Fruit fly (Drosophila melanogaster) whole organism, embryonic: ENCODE data around the gene Cwc25.

Source experiments
- Asciz ChIP-seq: fragments of 200-800 bp; sonication (Bioruptor generic); optimal IDR thresholded peaks from 2 replicates; lab custom pipeline; 2017; ENCODE audit warnings: missing biosample characterization, mild to moderate bottlenecking, missing genetic modification characterization, missing genetic modification reagents
- Blimp-1 ChIP-seq: fragments of 200-800 bp; sonication (Bioruptor generic); optimal IDR thresholded peaks from 3 replicates; lab custom pipeline; 2018; ENCODE audit warnings: missing biosample characterization, missing genetic modification characterization, mild to moderate bottlenecking, moderate library complexity, missing genetic modification reagents
- CG1024 ChIP-seq: fragments of 200-800 bp; sonication (Bioruptor generic); IDR thresholded peaks from 2 replicates; pipeline ENCODE4 v1.3.6; 2022; ENCODE audit warnings: missing biosample characterization, missing genetic modification characterization
- CG10274 ChIP-seq: fragments of 200-800 bp; sonication (Bioruptor generic); optimal IDR thresholded peaks from 3 replicates; lab custom pipeline; 2017; ENCODE audit warnings: missing biosample characterization, mild to moderate bottlenecking, missing genetic modification characterization
- CG11696 ChIP-seq: fragments of 200-800 bp; sonication (Bioruptor generic); IDR thresholded peaks from 2 replicates; pipeline ENCODE4 v1.3.6; 2022; ENCODE audit warnings: missing biosample characterization, missing genetic modification characterization
- CG12236 ChIP-seq: fragments of 200-800 bp; sonication (Bioruptor generic); optimal IDR thresholded peaks from 2 replicates; lab custom pipeline; 2016; ENCODE audit warnings: missing biosample characterization, missing genetic modification characterization
- CG12744 ChIP-seq: fragments of 200-800 bp; sonication (Bioruptor generic); optimal IDR thresholded peaks from 2 replicates; lab custom pipeline; 2016; ENCODE audit warnings: missing biosample characterization, missing genetic modification characterization
- CG15011 ChIP-seq: fragments of 200-800 bp; sonication (Bioruptor generic); optimal IDR thresholded peaks from 3 replicates; lab custom pipeline; 2018; ENCODE audit warnings: missing biosample characterization, mild to moderate bottlenecking, missing genetic modification characterization
- CG15601 ChIP-seq: fragments of 200-800 bp; sonication (Bioruptor generic); optimal IDR thresholded peaks from 3 replicates; lab custom pipeline; 2019; ENCODE audit warnings: missing biosample characterization, mild to moderate bottlenecking, missing genetic modification characterization, moderate library complexity
- CG17359 ChIP-seq: fragments of 200-800 bp; sonication (Bioruptor generic); optimal IDR thresholded peaks from 3 replicates; lab custom pipeline; 2018; ENCODE audit warnings: missing biosample characterization, mild to moderate bottlenecking, missing genetic modification characterization, moderate library complexity
- CG17612 ChIP-seq: fragments of 200-800 bp; sonication (Bioruptor generic); IDR thresholded peaks from 2 replicates; pipeline ENCODE4 v1.3.6; 2022; ENCODE audit warnings: missing biosample characterization, missing genetic modification characterization
- CG18476 ChIP-seq: fragments of 200-800 bp; sonication (Bioruptor generic); optimal IDR thresholded peaks from 2 replicates; lab custom pipeline; 2016; ENCODE audit warnings: missing biosample characterization, mild to moderate bottlenecking, missing genetic modification characterization
- CG18619 ChIP-seq: fragments of 200-800 bp; sonication (Bioruptor generic); optimal IDR thresholded peaks from 3 replicates; lab custom pipeline; 2017; ENCODE audit warnings: missing biosample characterization, mild to moderate bottlenecking, missing genetic modification characterization
- CG31388 ChIP-seq: fragments of 200-800 bp; sonication (Bioruptor generic); optimal IDR thresholded peaks from 2 replicates; lab custom pipeline; 2016; ENCODE audit warnings: missing biosample characterization, missing genetic modification characterization
- CG32767 ChIP-seq: fragments of 200-800 bp; sonication (Bioruptor generic); IDR thresholded peaks from 2 replicates; pipeline ENCODE4 v1.3.6; 2022; ENCODE audit warnings: missing biosample characterization, missing genetic modification characterization
- CG3726 ChIP-seq: fragments of 200-800 bp; sonication (Bioruptor generic); IDR thresholded peaks from 3 replicates; pipeline ENCODE4, ENCODE4 v1.3.6; 2022; ENCODE audit warnings: missing biosample characterization, missing genetic modification characterization
- CG7786 ChIP-seq: fragments of 200-800 bp; sonication (Bioruptor generic); optimal IDR thresholded peaks from 2 replicates; lab custom pipeline; 2016; ENCODE audit warnings: missing biosample characterization, missing genetic modification characterization
- CG8281 ChIP-seq: fragments of 200-800 bp; sonication (Bioruptor generic); optimal IDR thresholded peaks from 2 replicates; lab custom pipeline; 2018; ENCODE audit warnings: missing biosample characterization, mild to moderate bottlenecking, missing genetic modification characterization, moderate library complexity
- CG8924 ChIP-seq: fragments of 200-800 bp; optimal IDR thresholded peaks from 3 replicates; lab custom pipeline; 2019; ENCODE audit warnings: missing biosample characterization, mild to moderate bottlenecking, missing genetic modification characterization, moderate library complexity
- Dip3 ChIP-seq: fragments of 200-800 bp; sonication (Bioruptor generic); optimal IDR thresholded peaks from 3 replicates; lab custom pipeline; 2016; ENCODE audit warnings: missing biosample characterization, missing genetic modification characterization
- HLHmδ ChIP-seq: fragments of 200-800 bp; sonication (Bioruptor generic); optimal IDR thresholded peaks from 2 replicates; lab custom pipeline; 2018; ENCODE audit warnings: missing biosample characterization, mild to moderate bottlenecking, missing genetic modification characterization, moderate library complexity
- Lhr ChIP-seq: fragments of 200-800 bp; sonication (Bioruptor generic); optimal IDR thresholded peaks from 3 replicates; lab custom pipeline; 2017; ENCODE audit warnings: mild to moderate bottlenecking, missing biosample characterization, missing genetic modification reagents, missing genetic modification characterization
- Meics ChIP-seq: fragments of 200-800 bp; sonication (Bioruptor generic); optimal IDR thresholded peaks from 2 replicates; lab custom pipeline; 2017; ENCODE audit warnings: missing biosample characterization, mild to moderate bottlenecking, missing genetic modification characterization
- Oli ChIP-seq: fragments of 200-800 bp; sonication (Bioruptor generic); optimal IDR thresholded peaks from 2 replicates; lab custom pipeline; 2018; ENCODE audit warnings: missing biosample characterization, mild to moderate bottlenecking, missing genetic modification characterization, moderate library complexity
- Stat92E ChIP-seq, 3 experiments: fragments of >200 bp in 2 of 3; fragments of 200-800 bp in 1 of 3; sonication (Bioruptor generic) in 1 of 3; optimal IDR thresholded peaks; 2 replicates each; lab custom pipeline; 2017 to 2019; ENCODE audit warnings: missing biosample characterization in 3 of 3, missing genetic modification characterization in 3 of 3, mild to moderate bottlenecking in 1 of 3, moderate library complexity in 1 of 3
- abd-A ChIP-seq: fragments of 200-800 bp; sonication (Bioruptor generic); optimal IDR thresholded peaks from 3 replicates; lab custom pipeline; 2019; ENCODE audit warnings: missing biosample characterization, mild to moderate bottlenecking, missing genetic modification characterization, moderate library complexity
- bab2 ChIP-seq: fragments of 200-800 bp; sonication (Bioruptor generic); optimal IDR thresholded peaks from 2 replicates; lab custom pipeline; 2016; ENCODE audit warnings: missing biosample characterization, missing genetic modification characterization
- cas ChIP-seq: fragments of 200-800 bp; sonication (Bioruptor generic); IDR thresholded peaks from 2 replicates; pipeline ENCODE4 v1.3.6; 2022; ENCODE audit warnings: missing biosample characterization, missing genetic modification characterization
- da ChIP-seq: fragments of 200-800 bp; sonication (Bioruptor generic); optimal IDR thresholded peaks from 2 replicates; lab custom pipeline; 2016; ENCODE audit warnings: missing biosample characterization, missing genetic modification characterization
- eve ChIP-seq, 2 experiments: fragments of >200 bp; optimal IDR thresholded peaks; 2 replicates each; lab custom pipeline; 2017; ENCODE audit warnings: missing biosample characterization in 2 of 2, missing genetic modification characterization in 2 of 2
- knrl ChIP-seq: fragments of 200-800 bp; sonication (Bioruptor generic); IDR thresholded peaks from 3 replicates; pipeline ENCODE4 v1.3.6; 2022; ENCODE audit warnings: missing biosample characterization, missing genetic modification characterization; ENCODE audit not compliant: partially characterized antibody
- lilli ChIP-seq: fragments of 200-800 bp; sonication (Bioruptor generic); optimal IDR thresholded peaks from 3 replicates; lab custom pipeline; 2016; ENCODE audit warnings: missing biosample characterization, missing genetic modification characterization
- lmd ChIP-seq: fragments of 200-800 bp; sonication (Bioruptor generic); IDR thresholded peaks from 2 replicates; pipeline ENCODE4 v1.3.6; 2022; ENCODE audit warnings: missing biosample characterization, missing genetic modification characterization
- lola ChIP-seq, 3 experiments: fragments of >200 bp in 2 of 3; fragments of 200-800 bp in 1 of 3; sonication (Bioruptor generic) in 1 of 3; optimal IDR thresholded peaks; 2 replicates each; lab custom pipeline; 2017 to 2019; ENCODE audit warnings: missing biosample characterization in 3 of 3, missing genetic modification characterization in 3 of 3, mild to moderate bottlenecking in 1 of 3, moderate library complexity in 1 of 3
- pan ChIP-seq, 4 experiments: fragments of >200 bp in 3 of 4; fragments of 200-800 bp in 1 of 4; sonication (Bioruptor generic) in 1 of 4; optimal IDR thresholded peaks in 3 of 4; IDR thresholded peaks in 1 of 4; 2 replicates each; pipeline versions ENCODE4 v1.3.6 to Lab custom; 2017 to 2022; ENCODE audit warnings: missing biosample characterization in 2 of 4, missing genetic modification characterization in 2 of 4, mixed read lengths in 1 of 4
- pfk ChIP-seq: fragments of 200-800 bp; sonication (Bioruptor generic); optimal IDR thresholded peaks from 2 replicates; lab custom pipeline; 2018; ENCODE audit warnings: missing biosample characterization, mild to moderate bottlenecking, missing genetic modification characterization, moderate library complexity
- phol ChIP-seq: fragments of 200-800 bp; sonication (Bioruptor generic); optimal IDR thresholded peaks from 3 replicates; lab custom pipeline; 2018; ENCODE audit warnings: missing biosample characterization, mild to moderate bottlenecking, missing genetic modification characterization, moderate library complexity
- pita ChIP-seq: fragments of 200-800 bp; sonication (Bioruptor generic); optimal IDR thresholded peaks from 2 replicates; lab custom pipeline; 2017; ENCODE audit warnings: missing biosample characterization, mild to moderate bottlenecking, missing genetic modification characterization
- repo ChIP-seq: fragments of 200-800 bp; sonication (Bioruptor generic); optimal IDR thresholded peaks from 2 replicates; lab custom pipeline; 2016; ENCODE audit warnings: missing biosample characterization, missing genetic modification characterization
- rib ChIP-seq: fragments of 200-800 bp; sonication (Bioruptor generic); IDR thresholded peaks from 2 replicates; pipeline ENCODE4 v1.3.6; 2022; ENCODE audit warnings: missing biosample characterization, missing genetic modification characterization
- sc ChIP-seq, 3 experiments: fragments of >200 bp in 2 of 3; fragments of 200-800 bp in 1 of 3; sonication (Bioruptor generic) in 1 of 3; optimal IDR thresholded peaks; 2 replicates in 2 of 3; 3 replicates in 1 of 3; lab custom pipeline; 2017; ENCODE audit warnings: mild to moderate bottlenecking in 1 of 3, missing biosample characterization in 1 of 3, missing genetic modification characterization in 1 of 3, missing genetic modification reagents in 1 of 3
- sug ChIP-seq: fragments of 200-800 bp; optimal IDR thresholded peaks from 2 replicates; lab custom pipeline; 2019; ENCODE audit warnings: missing biosample characterization, mild to moderate bottlenecking, missing genetic modification characterization, moderate library complexity
- tio ChIP-seq: fragments of 200-800 bp; sonication (Bioruptor generic); optimal IDR thresholded peaks from 2 replicates; lab custom pipeline; 2017; ENCODE audit warnings: missing biosample characterization, missing genetic modification characterization, inconsistent platforms
- ttk ChIP-seq: fragments of 200-800 bp; sonication (Bioruptor generic); IDR thresholded peaks from 2 replicates; pipeline ENCODE4 v2.1.2; 2022; ENCODE audit warnings: missing biosample characterization, missing genetic modification characterization
- tx ChIP-seq: fragments of 200-800 bp; sonication (Bioruptor generic); optimal IDR thresholded peaks from 2 replicates; lab custom pipeline; 2016; ENCODE audit warnings: missing biosample characterization, missing genetic modification characterization
- unpg ChIP-seq: fragments of 200-800 bp; sonication (Bioruptor generic); optimal IDR thresholded peaks from 3 replicates; lab custom pipeline; 2018; ENCODE audit warnings: missing biosample characterization, mild to moderate bottlenecking, missing genetic modification characterization, moderate library complexity
- wor ChIP-seq: fragments of 200-800 bp; sonication (Bioruptor generic); IDR thresholded peaks from 2 replicates; pipeline ENCODE4 v1.3.6; 2022; ENCODE audit warnings: missing biosample characterization, missing genetic modification characterization
- z ChIP-seq: fragments of 200-800 bp; sonication (Bioruptor generic); IDR thresholded peaks from 3 replicates; pipeline ENCODE4 v1.3.6; 2022; ENCODE audit warnings: missing biosample characterization, missing genetic modification characterization

The Cwc25 gene

dm6 chr2L:2759654-2760053, 14.8 kb downstream of the Cwc25 start, which contains the start of the genes HemK2, Snapin and Tnpo-SR (continued):
- TF ChIP-seq unpg (GFP tag; lab: Kevin White, UChicago) = peak; percentile 91
- no peak for TF ChIP-seq HLHmδ (GFP tag; lab: Kevin White, UChicago)
- peak; percentile 78 for TF ChIP-seq cas (GFP tag; lab: Robert Waterston, UW)
- TF ChIP-seq Lhr (GFP tag; lab: Kevin White, UChicago) = peak; percentile 82
- TF ChIP-seq CG10274 (GFP tag; lab: Kevin White, UChicago) = peak; percentile 71
- peak; percentile 90 for TF ChIP-seq bab2 (GFP tag; lab: Kevin White, UChicago)
- TF ChIP-seq CG12744 (GFP tag; lab: Kevin White, UChicago) = peak; percentile 87
- TF ChIP-seq pita (GFP tag; lab: Kevin White, UChicago) = no peak
- peak; percentile 88 for TF ChIP-seq Dip3 (GFP tag; lab: Kevin White, UChicago)
- TF ChIP-seq abd-A (tag; lab: Kevin White, UChicago) = peak; percentile 95
- no peak for TF ChIP-seq eve (GFP tag; optimal IDR thresholded peaks at IDR 0.05; lab: Kevin White, UChicago)
- TF ChIP-seq pan (optimal IDR thresholded peaks at IDR 0.05; lab: Kevin White, UChicago) = no peak
- TF ChIP-seq pan (GFP tag; optimal IDR thresholded peaks at IDR 0.05 in 1 of 2, IDR thresholded peaks at IDR 0.05 in 1 of 2) = peak in 1 of 2 experiments; percentile 95
- TF ChIP-seq Meics (GFP tag; lab: Kevin White, UChicago) = peak; percentile 88
- peak; percentile 93 for TF ChIP-seq sug (tag; lab: Kevin White, UChicago)
- peak; percentile 88 for TF ChIP-seq rib
- peak; percentile 80 for TF ChIP-seq Oli (tag; lab: Kevin White, UChicago)
- peak; percentile 72 for TF ChIP-seq Asciz
- TF ChIP-seq CG7786 = peak; percentile 82
- TF ChIP-seq CG12236 = peak; percentile 52
- peak; percentile 91 for TF ChIP-seq CG17359 (tag; lab: Kevin White, UChicago)
- peak; percentile 60; the same call in 1 of the 3 replicates for TF ChIP-seq z (GFP tag; lab: Robert Waterston, UW)
- TF ChIP-seq tio = no peak
- peak; percentile 80 for TF ChIP-seq CG18619 (GFP tag; lab: Kevin White, UChicago)
- peak; percentile 83; the same call in 1 of the 2 replicates for TF ChIP-seq CG32767 (GFP tag; lab: Robert Waterston, UW)
- TF ChIP-seq CG1024 (GFP tag; lab: Robert Waterston, UW) = peak; percentile 81
- TF ChIP-seq lmd (GFP tag; lab: Robert Waterston, UW) = peak; percentile 94
- peak in 1 of 3 experiments; percentile 88 for TF ChIP-seq lola (GFP tag; optimal IDR thresholded peaks at IDR 0.05; lab: Kevin White, UChicago)
- peak in 1 of 3 experiments; percentile 81 for TF ChIP-seq Stat92E (GFP tag; optimal IDR thresholded peaks at IDR 0.05; lab: Kevin White, UChicago)
- peak; percentile 95 for TF ChIP-seq lilli (GFP tag; lab: Kevin White, UChicago)
- TF ChIP-seq phol = peak; percentile 93
- peak; percentile 92 for TF ChIP-seq CG8924
- TF ChIP-seq Blimp-1 (GFP tag; lab: Kevin White, UChicago) = peak; percentile 87
- TF ChIP-seq tx (GFP tag; lab: Kevin White, UChicago) = peak; percentile 80
- TF ChIP-seq knrl (GFP tag; lab: Robert Waterston, UW) = peak; percentile 97
- TF ChIP-seq ttk (GFP tag; lab: Robert Waterston, UW) = peak; percentile 89
- peak; percentile 65 for TF ChIP-seq CG11696 (GFP tag; lab: Robert Waterston, UW)
- peak; percentile 89 for TF ChIP-seq CG18476
- no peak for TF ChIP-seq sc (optimal IDR thresholded peaks at IDR 0.05; lab: Kevin White, UChicago)
- peak; percentile 71 for TF ChIP-seq sc (GFP tag; optimal IDR thresholded peaks at IDR 0.05; lab: Kevin White, UChicago)
- peak; percentile 86; the same call in 2 of the 3 replicates for TF ChIP-seq CG3726
- peak; percentile 55 for TF ChIP-seq da
- peak; percentile 88 for TF ChIP-seq CG15601
- peak; percentile 89 for TF ChIP-seq CG17612 (GFP tag; lab: Robert Waterston, UW)
- peak; percentile 74 for TF ChIP-seq CG31388 (GFP tag; lab: Kevin White, UChicago)
- TF ChIP-seq pfk = peak; percentile 28
- TF ChIP-seq wor (GFP tag; lab: Robert Waterston, UW) = peak; percentile 86
- peak; percentile 60 for TF ChIP-seq CG8281 (tag; lab: Kevin White, UChicago)
- TF ChIP-seq repo = peak; percentile 41
- TF ChIP-seq CG15011 = peak; percentile 69
